Worm (Caenorhabditis elegans) whole organism, L1 larva: Measurements from ENCODE around the gene cls-1.

Experiments
- elt-2 ChIP-seq: sonication (generic microtip); optimal IDR thresholded peaks from 2 replicates; lab custom pipeline; 2016; ENCODE audit warnings: missing genetic modification characterization, mild to moderate bottlenecking, inconsistent platforms, missing compliant biosample characterization, missing genetic modification reagents
- nhr-237 ChIP-seq: fragments of 150-350 bp; optimal IDR thresholded peaks from 2 replicates; lab custom pipeline; 2014; ENCODE audit warnings: missing biosample characterization, missing genetic modification characterization

- TF ChIP-seq elt-2 (tag; lab: Kevin White, UChicago): no peak
- no peak for TF ChIP-seq nhr-237 (tag; lab: Kevin White, UChicago)
These were observed at the start of gene cls-1 for ce11 chrIII:7508128-7508635.
